Fruit fly (Drosophila melanogaster) S2 (cell line): ENCODE data around the gene CG2854.

Experiments
- CG8478 ChIP-seq: fragments of >200 bp; optimal IDR thresholded peaks from 2 replicates; lab custom pipeline; 2018
- CTCF ChIP-seq, 2 experiments: fragments of >200 bp; optimal IDR thresholded peaks; 2 replicates each; lab custom pipeline; 2018

Gene CG2854

dm6 chrX:2340009-2340733 is 13.2 kb downstream of the CG2854 start:
- peak; percentile 88 to 95 for TF ChIP-seq CTCF (optimal IDR thresholded peaks at IDR 0.05; lab: Kevin White, UChicago)
- no peak for TF ChIP-seq CG8478 (lab: Kevin White, UChicago)

DNA sequence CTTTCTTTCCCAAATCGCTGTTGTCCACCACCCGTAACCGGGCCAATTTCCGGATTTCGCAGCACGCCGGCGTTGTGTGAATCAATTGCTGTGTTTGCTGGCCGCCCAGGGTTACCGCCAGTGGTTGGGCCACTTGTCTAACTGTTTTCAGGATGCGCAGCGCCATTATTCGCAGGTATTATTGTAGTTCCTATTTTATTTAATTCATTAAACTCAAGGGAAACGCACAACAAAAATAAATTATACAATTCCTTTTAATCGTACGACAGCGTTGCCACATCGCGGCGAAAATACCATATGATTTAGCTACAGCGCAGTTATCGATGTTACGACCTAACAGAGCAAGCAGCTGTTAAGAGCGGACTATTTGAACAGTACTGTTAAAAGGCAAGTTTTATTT is 17.4 kb downstream of the CG2854 start, which contains the start of gene mRpL14:
TSS of gene mRpL14 (minus strand) at position 280 of the 400 bp plus-strand sequence.
- TF ChIP-seq CG8478 (lab: Kevin White, UChicago) (no peak), CTCF (optimal IDR thresholded peaks at IDR 0.05; lab: Kevin White, UChicago) (no peak)

DNA sequence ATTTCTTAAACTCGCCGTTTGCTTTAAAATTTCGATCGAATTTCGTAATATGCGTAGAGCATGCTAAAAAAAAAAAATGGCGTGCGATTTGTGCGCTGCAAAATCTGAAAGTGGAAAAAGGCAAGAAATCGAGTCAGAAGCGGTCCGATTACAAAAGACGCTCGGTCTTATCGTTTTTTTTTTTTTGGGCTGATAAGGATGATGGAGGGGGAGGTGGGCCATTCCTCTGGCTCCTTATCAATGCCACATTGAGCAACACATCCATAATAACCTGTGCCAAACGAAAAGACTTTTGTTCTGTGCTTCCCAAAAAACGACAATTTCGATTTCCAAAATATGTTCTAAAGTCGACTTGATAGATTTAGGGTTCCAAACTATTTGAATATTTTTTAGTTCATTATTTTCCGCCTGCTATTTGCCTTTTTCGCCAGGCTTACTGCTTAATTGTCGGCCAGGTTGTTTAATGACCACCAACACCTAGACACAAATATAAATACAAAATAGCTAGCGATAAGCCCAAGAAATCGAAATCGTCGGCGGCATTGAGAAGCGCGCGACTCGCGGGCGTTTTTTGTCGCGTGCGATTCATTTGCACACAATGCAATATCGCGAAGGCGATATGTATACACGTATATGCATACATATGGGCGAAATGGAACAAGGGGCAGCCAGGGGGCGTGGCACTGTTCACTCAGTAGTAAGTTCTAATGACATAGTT is 22.7 kb downstream of the CG2854 start:
- TF ChIP-seq CG8478 (lab: Kevin White, UChicago), result no peak
- TF ChIP-seq CTCF (optimal IDR thresholded peaks at IDR 0.05; lab: Kevin White, UChicago), result no peak

DNA sequence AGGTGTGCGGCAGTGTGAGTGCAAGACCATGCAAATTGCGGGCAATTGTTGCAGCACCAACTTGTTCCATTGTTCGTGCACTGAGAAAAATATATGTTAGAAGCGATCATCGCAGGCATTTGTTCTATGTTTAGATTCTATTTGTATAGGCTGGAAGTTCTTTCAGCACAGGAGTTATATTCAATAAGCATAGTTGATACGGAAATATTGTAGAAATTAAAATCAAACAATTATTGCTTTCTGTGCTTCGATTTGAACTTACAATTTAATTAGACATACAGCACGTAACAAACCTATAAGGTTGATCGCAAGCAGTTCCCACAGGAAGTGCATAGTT is 23.3 kb downstream of the CG2854 start:
- TF ChIP-seq CTCF (optimal IDR thresholded peaks at IDR 0.05; lab: Kevin White, UChicago) (no peak), CG8478 (lab: Kevin White, UChicago) (no peak)

DNA sequence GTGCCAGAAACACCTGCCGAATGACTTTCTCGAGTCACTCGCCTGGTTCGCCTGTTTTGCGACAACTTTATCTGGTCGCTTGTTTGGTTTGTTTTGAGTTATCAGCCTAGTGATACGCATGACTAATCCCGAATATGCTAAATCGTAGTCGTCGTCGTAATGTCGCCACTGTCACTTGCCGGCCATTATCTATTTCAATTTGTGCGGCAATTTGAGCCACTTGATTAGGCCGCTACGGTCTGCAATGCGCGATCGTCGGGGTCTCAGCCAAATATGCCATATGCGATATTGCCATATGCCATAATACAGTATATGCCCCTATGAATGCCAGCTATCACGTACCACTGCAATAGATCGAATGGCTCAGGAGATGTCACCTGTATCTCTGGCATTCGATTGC is 25.9 kb downstream of the CG2854 start:
- TF ChIP-seq CG8478 (lab: Kevin White, UChicago), result no peak
- no peak for TF ChIP-seq CTCF (optimal IDR thresholded peaks at IDR 0.05; lab: Kevin White, UChicago)

DNA sequence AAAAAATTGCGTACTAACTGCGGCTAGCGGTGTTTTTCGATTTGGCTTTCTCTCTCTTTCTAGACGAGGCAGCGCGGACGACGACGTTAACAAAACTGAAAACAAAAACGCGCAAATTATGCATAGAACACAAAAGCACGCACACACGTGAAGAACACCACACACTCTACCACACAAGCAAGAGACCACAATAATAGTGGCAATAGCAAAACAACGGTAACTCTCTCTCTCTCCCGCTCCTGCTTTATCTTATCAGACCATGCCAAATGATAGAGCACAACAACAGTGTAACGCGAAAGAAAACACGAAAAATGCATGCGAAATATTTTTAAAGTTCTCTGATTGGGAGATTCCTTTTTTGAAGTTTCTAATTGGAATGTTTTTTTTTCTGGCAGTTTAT is 27.2 kb downstream of the CG2854 start:
- TF ChIP-seq CTCF (optimal IDR thresholded peaks at IDR 0.05; lab: Kevin White, UChicago) (no peak), CG8478 (lab: Kevin White, UChicago) (no peak)

- no peak for TF ChIP-seq CG8478 (lab: Kevin White, UChicago)
- TF ChIP-seq CTCF (optimal IDR thresholded peaks at IDR 0.05; lab: Kevin White, UChicago), result no peak
These were observed 28.6 kb downstream of the CG2854 start for dm6 chrX:2355531-2355986.

DNA sequence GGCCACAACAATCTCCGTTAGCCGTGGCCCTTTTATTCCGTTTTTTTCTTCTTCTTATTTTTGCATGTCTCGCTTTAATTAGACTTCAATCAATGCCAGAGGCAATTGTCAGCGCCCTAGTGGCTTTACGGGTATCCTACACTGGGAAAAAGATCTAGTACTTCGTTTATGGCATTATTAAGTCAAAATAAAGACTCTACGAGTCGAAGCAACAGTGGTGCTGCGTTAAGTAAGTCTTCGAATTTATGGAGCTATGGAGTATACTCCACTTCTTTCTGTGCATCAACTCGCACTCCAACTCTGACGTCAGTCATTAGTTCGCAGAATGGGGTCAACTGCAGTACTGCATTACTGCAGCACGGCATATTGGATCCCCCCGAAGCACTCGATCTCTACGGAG is 29.5 kb downstream of the CG2854 start:
- TF ChIP-seq CG8478 (lab: Kevin White, UChicago) (no peak), CTCF (optimal IDR thresholded peaks at IDR 0.05; lab: Kevin White, UChicago) (no peak)

- TF ChIP-seq CTCF (optimal IDR thresholded peaks at IDR 0.05; lab: Kevin White, UChicago) (no peak), CG8478 (lab: Kevin White, UChicago) (no peak)
These were observed 31.3 kb downstream of the CG2854 start for dm6 chrX:2358195-2358594.

- TF ChIP-seq CG8478 (lab: Kevin White, UChicago) (no peak), CTCF (optimal IDR thresholded peaks at IDR 0.05; lab: Kevin White, UChicago) (no peak)
These were observed 32.9 kb downstream of the CG2854 start for dm6 chrX:2359845-2360244.

- no peak for TF ChIP-seq CTCF (optimal IDR thresholded peaks at IDR 0.05; lab: Kevin White, UChicago)
- no peak for TF ChIP-seq CG8478 (lab: Kevin White, UChicago)
These were observed 34.1 kb downstream of the CG2854 start for dm6 chrX:2360992-2361391.

DNA sequence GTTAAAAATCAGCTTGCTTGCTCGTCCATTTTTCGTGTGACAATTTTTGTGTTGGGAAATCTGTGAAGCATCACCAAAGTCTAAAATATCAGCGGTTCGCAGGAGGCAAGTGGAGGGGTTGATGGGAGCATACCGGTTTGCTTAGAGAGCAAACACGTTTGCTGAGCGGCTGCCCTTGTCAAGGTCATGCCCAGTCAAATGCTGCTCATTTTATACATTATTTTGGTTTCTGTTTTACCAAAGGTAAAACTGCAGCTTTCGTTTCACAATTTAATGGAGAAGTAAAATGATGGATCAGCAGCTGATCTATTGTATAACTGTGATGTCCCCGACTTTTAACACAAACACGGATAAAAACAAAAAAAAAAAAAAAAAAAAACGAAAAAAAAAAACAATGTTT is 35.5 kb downstream of the CG2854 start:
- no peak for TF ChIP-seq CG8478 (lab: Kevin White, UChicago)
- TF ChIP-seq CTCF (optimal IDR thresholded peaks at IDR 0.05; lab: Kevin White, UChicago), result no peak

DNA sequence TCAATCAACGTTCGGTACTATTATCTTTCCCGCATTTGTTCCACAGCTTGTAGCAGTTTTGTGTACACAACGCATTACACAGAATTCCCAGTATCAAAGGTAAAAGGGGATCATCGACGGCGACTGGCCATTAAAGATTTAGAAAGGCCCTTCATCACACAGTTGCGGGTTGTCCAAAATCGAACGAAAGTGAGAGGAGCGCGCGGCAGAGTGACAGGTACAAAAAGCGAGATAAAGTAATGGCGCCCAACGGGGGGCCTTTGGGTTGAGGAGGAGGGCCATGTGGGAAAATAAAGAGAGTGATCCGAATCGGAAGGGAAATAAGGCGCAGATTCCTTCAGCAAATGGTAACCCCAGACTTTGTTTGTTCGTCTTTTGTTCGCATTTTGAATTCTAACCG is 36.8 kb downstream of the CG2854 start:
- TF ChIP-seq CTCF (optimal IDR thresholded peaks at IDR 0.05; lab: Kevin White, UChicago), result no peak
- TF ChIP-seq CG8478 (lab: Kevin White, UChicago), result no peak

DNA sequence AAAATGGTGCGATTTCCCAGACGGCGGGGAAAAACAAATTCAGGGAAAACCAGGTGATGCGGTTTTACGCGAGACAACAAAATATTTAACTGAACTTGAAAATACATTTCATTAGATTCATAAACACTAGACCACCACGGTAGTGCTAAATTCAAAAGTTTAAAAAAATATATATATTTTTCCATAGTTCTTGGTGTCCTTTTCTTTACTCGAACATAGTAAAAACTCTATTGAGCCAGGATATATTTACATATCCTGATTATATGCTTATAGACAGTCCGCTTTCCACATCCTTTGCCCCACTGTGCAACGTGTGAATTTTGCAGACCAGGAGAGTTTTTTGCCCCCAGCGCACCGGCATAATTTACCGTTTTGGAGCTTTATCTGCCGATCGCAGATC is 38.5 kb downstream of the CG2854 start:
- TF ChIP-seq CTCF (optimal IDR thresholded peaks at IDR 0.05; lab: Kevin White, UChicago) (no peak), CG8478 (lab: Kevin White, UChicago) (no peak)

dm6 chrX:2366171-2366570 is 39.2 kb downstream of the CG2854 start, which contains the start of gene CG2841:
Gene CG2841 (minus strand): TSS chrX:2366356.
- TF ChIP-seq CG8478 (lab: Kevin White, UChicago) (no peak), CTCF (optimal IDR thresholded peaks at IDR 0.05; lab: Kevin White, UChicago) (no peak)
